Worm (Caenorhabditis elegans) whole organism, L1 larva: ENCODE measurements around the gene F48B9.8.

Source experiments
- Y116A8C.19 ChIP-seq: sonication (generic microtip); optimal IDR thresholded peaks from 2 replicates; lab custom pipeline; 2016; ENCODE audit warnings: missing compliant biosample characterization, missing genetic modification characterization, borderline replicate concordance
- ceh-63 ChIP-seq: fragments of 200-800 bp; sonication (Bioruptor generic); optimal IDR thresholded peaks from 2 replicates; lab custom pipeline; 2018; ENCODE audit warnings: mild to moderate bottlenecking, missing genetic modification characterization, missing compliant biosample characterization
- efl-1 ChIP-seq, 4 experiments: fragments of 150-350 bp; optimal IDR thresholded peaks in 3 of 4; peaks in 1 of 4; 1 replicate in 1 of 4; 2 replicates in 3 of 4; lab custom pipeline; 2014; ENCODE audit warnings: missing biosample characterization in 2 of 4, missing genetic modification characterization in 2 of 4, missing genetic modification reagents in 2 of 4
- fkh-8 ChIP-seq: sonication (generic microtip); optimal IDR thresholded peaks from 2 replicates; lab custom pipeline; 2016; ENCODE audit warnings: mild to moderate bottlenecking, missing genetic modification characterization, missing compliant biosample characterization
- lin-14 ChIP-seq: fragments of 200-800 bp; sonication (Bioruptor generic); optimal IDR thresholded peaks from 2 replicates; lab custom pipeline; 2018; ENCODE audit warnings: mild to moderate bottlenecking, missing genetic modification characterization, moderate library complexity, missing compliant biosample characterization
- nhr-19 ChIP-seq: fragments of 200-800 bp; sonication (Bioruptor generic); conservative IDR thresholded peaks from 2 replicates; pipeline ENCODE4 v1.3.6; 2022; ENCODE audit warnings: missing genetic modification characterization, missing compliant biosample characterization
- rnt-1 ChIP-seq: sonication (generic microtip); optimal IDR thresholded peaks from 2 replicates; lab custom pipeline; 2016; ENCODE audit warnings: mild to moderate bottlenecking, missing genetic modification characterization, moderate library complexity, missing compliant biosample characterization

The F48B9.8 gene

DNA sequence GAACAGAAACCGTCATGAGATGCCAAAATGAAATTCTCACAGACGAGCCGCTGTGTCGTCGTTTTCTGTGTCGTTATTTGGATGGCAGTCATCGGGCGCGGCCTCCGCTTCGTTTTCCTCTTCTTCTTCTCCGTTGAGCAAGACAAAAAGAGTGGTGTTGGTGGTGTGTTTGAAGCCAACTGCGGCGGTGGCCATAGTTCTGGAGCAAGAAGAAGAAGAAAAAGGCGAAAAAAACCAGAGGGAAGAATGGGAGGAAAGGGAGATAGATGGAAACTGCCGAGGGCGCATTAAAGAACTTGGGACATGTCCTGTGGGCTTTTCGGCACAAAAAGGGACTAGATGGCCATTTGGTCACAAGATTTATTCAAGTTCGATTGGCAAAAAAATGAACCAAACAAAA lies 44.6 kb downstream of the F48B9.8 start, which contains the start of gene F53B1.9:
TSS of gene F53B1.9 (minus strand) at position 195 of the 400 bp plus-strand sequence.
- TF ChIP-seq lin-14 (GFP tag; lab: Kevin White, UChicago) = peak; percentile 69
- TF ChIP-seq fkh-8 (tag; lab: Kevin White, UChicago) = no peak

DNA sequence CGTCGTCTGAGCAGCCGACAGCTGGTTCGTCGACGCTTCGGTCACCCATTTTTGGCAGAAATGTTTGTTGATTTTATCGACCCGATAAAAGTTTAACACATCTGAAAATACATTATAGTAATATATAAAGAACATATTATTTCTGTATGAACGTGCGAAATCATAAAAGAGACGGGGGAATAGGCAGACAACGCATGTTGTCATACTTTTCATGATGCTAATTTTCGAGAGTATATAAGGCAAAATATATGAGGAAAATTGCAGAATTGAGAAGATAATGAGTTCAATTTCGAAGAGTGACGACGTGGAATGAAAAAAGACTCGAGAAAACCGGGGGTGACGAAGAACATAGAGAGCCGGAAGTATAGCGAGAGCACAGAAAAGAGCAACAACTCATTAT lies 46.1 kb downstream of the F48B9.8 start, which contains the start of gene F53B1.8:
TSS of gene F53B1.8 (minus strand) at position 101 of the 400 bp plus-strand sequence.
- peak; percentile 44 for TF ChIP-seq lin-14 (GFP tag; lab: Kevin White, UChicago)
- TF ChIP-seq nhr-19 (GFP tag; lab: Robert Waterston, UW) = no peak
- TF ChIP-seq ceh-63 (GFP tag; lab: Kevin White, UChicago) = no peak
- TF ChIP-seq Y116A8C.19 (tag; lab: Kevin White, UChicago) = no peak
- no peak for TF ChIP-seq rnt-1 (tag; lab: Kevin White, UChicago)
- no peak for TF ChIP-seq efl-1 (optimal IDR thresholded peaks at IDR 0.05; lab: Kevin White, UChicago)
- TF ChIP-seq efl-1 (GFP tag; optimal IDR thresholded peaks at IDR 0.05 in 1 of 2; lab: Kevin White, UChicago) = peak in 1 of 2 experiments; percentile 77
- TF ChIP-seq, all 84 proteins: peak for 2
